Worm (Caenorhabditis elegans) whole organism, mixed stage, embryonic: ENCODE results near the gene T10B10.4.

Experiments used
- lin-13 ChIP-seq: fragments of 150-350 bp; optimal IDR thresholded peaks from 2 replicates; lab custom pipeline; 2014; ENCODE audit warnings: missing biosample characterization, missing genetic modification characterization
- nhr-76 ChIP-seq: sonication (generic microtip); optimal IDR thresholded peaks from 2 replicates; lab custom pipeline; 2017; ENCODE audit warnings: missing biosample characterization, missing genetic modification characterization
- snpc-4 ChIP-seq: fragments of 150-350 bp; optimal IDR thresholded peaks from 2 replicates; lab custom pipeline; 2014; ENCODE audit warnings: missing biosample characterization, missing genetic modification characterization
- zip-8 ChIP-seq: fragments of 150-350 bp; optimal IDR thresholded peaks from 2 replicates; lab custom pipeline; 2014; ENCODE audit warnings: missing biosample characterization, missing genetic modification characterization

DNA sequence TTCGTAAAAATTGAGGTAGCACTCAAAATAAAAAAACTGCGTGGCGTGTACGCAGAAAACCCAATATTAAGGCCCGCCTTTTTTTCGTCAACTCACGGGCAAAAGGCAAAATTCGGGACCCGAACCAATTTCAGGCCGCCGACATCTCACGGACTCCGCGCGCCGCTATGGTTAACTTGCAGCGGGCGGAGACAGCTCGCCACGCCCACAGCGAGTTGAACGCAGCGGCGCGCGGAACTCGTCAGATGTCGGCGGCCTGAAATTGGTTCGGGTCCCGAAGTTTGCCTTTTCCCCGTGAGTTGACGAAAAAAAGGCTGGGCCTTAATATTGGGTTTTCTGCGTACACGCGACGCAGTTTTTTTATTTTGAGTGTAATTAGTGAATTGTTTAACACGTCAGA lies 31.2 kb downstream of the T10B10.4 start:
- no peak for TF ChIP-seq zip-8 (tag; lab: Kevin White, UChicago)
- TF ChIP-seq nhr-76 (tag; lab: Kevin White, UChicago): no peak
- TF ChIP-seq snpc-4 (tag; lab: Kevin White, UChicago): no peak
- no peak for TF ChIP-seq lin-13 (tag; lab: Kevin White, UChicago)
